Fruit fly (Drosophila melanogaster) whole organism, embryonic: Measurements from ENCODE around the gene MRG15.

Experiments used
- ATbp ChIP-seq: fragments of 200-800 bp; sonication (Bioruptor generic); optimal IDR thresholded peaks from 2 replicates; lab custom pipeline; 2017; ENCODE audit warnings: missing biosample characterization, mild to moderate bottlenecking, missing genetic modification characterization, missing genetic modification reagents
- Blimp-1 ChIP-seq: fragments of 200-800 bp; sonication (Bioruptor generic); optimal IDR thresholded peaks from 3 replicates; lab custom pipeline; 2018; ENCODE audit warnings: missing biosample characterization, missing genetic modification characterization, mild to moderate bottlenecking, moderate library complexity, missing genetic modification reagents
- CG10147 ChIP-seq: fragments of 200-800 bp; sonication (Bioruptor generic); optimal IDR thresholded peaks from 2 replicates; lab custom pipeline; 2019; ENCODE audit warnings: missing biosample characterization, mild to moderate bottlenecking, missing genetic modification characterization, moderate library complexity
- CG10366 ChIP-seq: fragments of 200-800 bp; sonication (Bioruptor generic); IDR thresholded peaks from 2 replicates; pipeline ENCODE4 v1.3.6; 2022; ENCODE audit warnings: missing biosample characterization, missing genetic modification characterization
- CG11560 ChIP-seq: fragments of 200-800 bp; sonication (Bioruptor generic); IDR thresholded peaks from 3 replicates; pipeline ENCODE4 v1.3.6; 2022; ENCODE audit warnings: missing biosample characterization, missing genetic modification characterization
- CG12155 ChIP-seq: fragments of 200-800 bp; sonication (Bioruptor generic); optimal IDR thresholded peaks from 3 replicates; lab custom pipeline; 2016; ENCODE audit warnings: missing biosample characterization, missing genetic modification characterization
- CG12391 ChIP-seq: fragments of 200-800 bp; sonication (Bioruptor generic); optimal IDR thresholded peaks from 3 replicates; lab custom pipeline; 2018; ENCODE audit warnings: missing biosample characterization, mild to moderate bottlenecking, missing genetic modification characterization, moderate library complexity
- CG13296 ChIP-seq: fragments of 200-800 bp; sonication (Bioruptor generic); optimal IDR thresholded peaks from 3 replicates; lab custom pipeline; 2018; ENCODE audit warnings: missing biosample characterization, mild to moderate bottlenecking, missing genetic modification characterization
- CG13775 ChIP-seq: fragments of 200-800 bp; sonication (Bioruptor generic); optimal IDR thresholded peaks from 3 replicates; lab custom pipeline; 2017; ENCODE audit warnings: missing biosample characterization, mild to moderate bottlenecking, missing genetic modification characterization
- CG14965 ChIP-seq: fragments of 200-800 bp; sonication (Bioruptor generic); optimal IDR thresholded peaks from 2 replicates; lab custom pipeline; 2016; ENCODE audit warnings: missing biosample characterization, missing genetic modification characterization, borderline replicate concordance
- CG15073 ChIP-seq: fragments of 200-800 bp; sonication (Bioruptor generic); optimal IDR thresholded peaks from 2 replicates; lab custom pipeline; 2016; ENCODE audit warnings: missing biosample characterization, missing genetic modification characterization
- CG17568 ChIP-seq: fragments of 200-800 bp; sonication (Bioruptor generic); optimal IDR thresholded peaks from 2 replicates; lab custom pipeline; 2018; ENCODE audit warnings: missing biosample characterization, mild to moderate bottlenecking, missing genetic modification characterization, moderate library complexity
- CG2199 ChIP-seq: fragments of 200-800 bp; sonication (Bioruptor generic); IDR thresholded peaks from 3 replicates; pipeline ENCODE4 v1.3.6; 2022; ENCODE audit warnings: missing biosample characterization, missing genetic modification characterization
- CG30431 ChIP-seq: fragments of 200-800 bp; sonication (Bioruptor generic); optimal IDR thresholded peaks from 2 replicates; lab custom pipeline; 2017; ENCODE audit warnings: missing biosample characterization, missing genetic modification characterization
- CG31388 ChIP-seq: fragments of 200-800 bp; sonication (Bioruptor generic); optimal IDR thresholded peaks from 2 replicates; lab custom pipeline; 2016; ENCODE audit warnings: missing biosample characterization, missing genetic modification characterization
- CG4820 ChIP-seq: fragments of 200-800 bp; sonication (Bioruptor generic); optimal IDR thresholded peaks from 3 replicates; lab custom pipeline; 2016; ENCODE audit warnings: missing biosample characterization, missing genetic modification characterization
- CG6683 ChIP-seq: fragments of 200-800 bp; sonication (Bioruptor generic); optimal IDR thresholded peaks from 2 replicates; lab custom pipeline; 2017; ENCODE audit warnings: missing biosample characterization, mild to moderate bottlenecking, missing genetic modification characterization, missing genetic modification reagents
- CG6791 ChIP-seq: fragments of 200-800 bp; sonication (Bioruptor generic); IDR thresholded peaks from 3 replicates; pipeline ENCODE4 v1.3.6; 2022; ENCODE audit warnings: missing biosample characterization, missing genetic modification characterization; ENCODE audit not compliant: partially characterized antibody
- CG7271 ChIP-seq: fragments of 200-800 bp; sonication (Bioruptor generic); optimal IDR thresholded peaks from 2 replicates; lab custom pipeline; 2018; ENCODE audit warnings: missing biosample characterization, mild to moderate bottlenecking, missing genetic modification characterization, moderate library complexity
- CG7357 ChIP-seq: fragments of 200-800 bp; sonication (Bioruptor generic); IDR thresholded peaks from 3 replicates; pipeline ENCODE4 v1.3.6; 2022; ENCODE audit warnings: missing biosample characterization, missing genetic modification characterization
- CTCF ChIP-seq: fragments of 200-800 bp; sonication (Bioruptor generic); optimal IDR thresholded peaks from 2 replicates; lab custom pipeline; 2017; ENCODE audit warnings: missing biosample characterization, mild to moderate bottlenecking, missing genetic modification characterization, moderate library complexity
- D19B ChIP-seq: fragments of 200-800 bp; sonication (Bioruptor generic); optimal IDR thresholded peaks from 2 replicates; lab custom pipeline; 2017; ENCODE audit warnings: missing biosample characterization, mild to moderate bottlenecking, missing genetic modification characterization
- Gsc ChIP-seq: fragments of 200-800 bp; sonication (Bioruptor generic); IDR thresholded peaks from 2 replicates; pipeline ENCODE4 v1.3.6; 2022; ENCODE audit warnings: missing biosample characterization, missing genetic modification characterization
- HmgD ChIP-seq: fragments of 200-800 bp; sonication (Bioruptor generic); optimal IDR thresholded peaks from 3 replicates; lab custom pipeline; 2016; ENCODE audit warnings: missing biosample characterization, missing genetic modification characterization
- Hsf ChIP-seq: fragments of 200-800 bp; sonication (Bioruptor generic); optimal IDR thresholded peaks from 3 replicates; lab custom pipeline; 2016; ENCODE audit warnings: missing biosample characterization, missing genetic modification characterization
- Myb ChIP-seq: fragments of 200-800 bp; sonication (Bioruptor generic); optimal IDR thresholded peaks from 2 replicates; lab custom pipeline; 2016; ENCODE audit warnings: missing biosample characterization, missing genetic modification characterization
- NC2β ChIP-seq: fragments of 200-800 bp; sonication (Bioruptor generic); optimal IDR thresholded peaks from 2 replicates; lab custom pipeline; 2016; ENCODE audit warnings: missing biosample characterization, missing genetic modification characterization
- Nf-YB ChIP-seq: fragments of 200-800 bp; sonication (Bioruptor generic); optimal IDR thresholded peaks from 3 replicates; lab custom pipeline; 2019; ENCODE audit warnings: missing biosample characterization, mild to moderate bottlenecking, missing genetic modification characterization, moderate library complexity
- Six4 ChIP-seq: fragments of 200-800 bp; sonication (Bioruptor generic); optimal IDR thresholded peaks from 2 replicates; lab custom pipeline; 2016; ENCODE audit warnings: missing biosample characterization, missing genetic modification characterization
- Sox100B ChIP-seq: fragments of 200-800 bp; sonication (Bioruptor generic); optimal IDR thresholded peaks from 3 replicates; lab custom pipeline; 2018; ENCODE audit warnings: missing biosample characterization, mild to moderate bottlenecking, missing genetic modification characterization
- TFAM ChIP-seq: fragments of 200-800 bp; sonication (Bioruptor generic); optimal IDR thresholded peaks from 2 replicates; lab custom pipeline; 2017; ENCODE audit warnings: missing biosample characterization, missing genetic modification characterization, inconsistent platforms
- Taf1 ChIP-seq: fragments of 200-800 bp; sonication (Bioruptor generic); IDR thresholded peaks from 2 replicates; pipeline ENCODE4 v1.3.6; 2022; ENCODE audit warnings: missing biosample characterization, missing genetic modification characterization
- Trl ChIP-seq, 3 experiments: fragments of >200 bp in 2 of 3; fragments of 200-800 bp in 1 of 3; sonication (Bioruptor generic) in 1 of 3; optimal IDR thresholded peaks; 2 replicates in 1 of 3; 3 replicates in 2 of 3; lab custom pipeline; 2016 to 2017; ENCODE audit warnings: missing biosample characterization in 1 of 3, missing genetic modification characterization in 1 of 3
- Xrp1 ChIP-seq: fragments of 200-800 bp; sonication (Bioruptor generic); IDR thresholded peaks from 2 replicates; pipeline ENCODE4 v1.3.6; 2022; ENCODE audit warnings: missing biosample characterization, missing genetic modification characterization
- bowl ChIP-seq: fragments of 200-800 bp; sonication (Bioruptor generic); IDR thresholded peaks from 2 replicates; pipeline ENCODE4 v1.3.6; 2022; ENCODE audit warnings: missing biosample characterization, missing genetic modification characterization
- crc ChIP-seq: fragments of 200-800 bp; sonication (Bioruptor generic); optimal IDR thresholded peaks from 2 replicates; lab custom pipeline; 2016; ENCODE audit warnings: missing biosample characterization, missing genetic modification characterization
- croc ChIP-seq: fragments of 200-800 bp; sonication (Bioruptor generic); conservative IDR thresholded peaks from 3 replicates; pipeline ENCODE4 v1.3.6; 2022; ENCODE audit warnings: missing biosample characterization, missing genetic modification characterization
- dm ChIP-seq: fragments of 200-800 bp; sonication (Bioruptor generic); optimal IDR thresholded peaks from 3 replicates; lab custom pipeline; 2016; ENCODE audit warnings: missing biosample characterization, missing genetic modification characterization
- dmrt11E ChIP-seq: fragments of 200-800 bp; sonication (Bioruptor generic); optimal IDR thresholded peaks from 3 replicates; lab custom pipeline; 2018; ENCODE audit warnings: missing biosample characterization, mild to moderate bottlenecking, missing genetic modification characterization, moderate library complexity
- fu2 ChIP-seq: fragments of 200-800 bp; sonication (Bioruptor generic); optimal IDR thresholded peaks from 2 replicates; lab custom pipeline; 2016; ENCODE audit warnings: missing biosample characterization, missing genetic modification characterization
- gce ChIP-seq: fragments of 200-800 bp; sonication (Bioruptor generic); IDR thresholded peaks from 3 replicates; pipeline ENCODE4 v1.3.6; 2022; ENCODE audit warnings: missing biosample characterization, missing genetic modification characterization
- insv ChIP-seq, 2 experiments: fragments of 200-800 bp; sonication (Bioruptor generic); optimal IDR thresholded peaks; 3 replicates each; lab custom pipeline; 2016 to 2018; ENCODE audit warnings: missing biosample characterization in 2 of 2, missing genetic modification characterization in 2 of 2
- maf-S ChIP-seq: fragments of 200-800 bp; sonication (Bioruptor generic); optimal IDR thresholded peaks from 2 replicates; lab custom pipeline; 2016; ENCODE audit warnings: missing biosample characterization, missing genetic modification characterization
- nerfin-2 ChIP-seq: fragments of 200-800 bp; sonication (Bioruptor generic); IDR thresholded peaks from 2 replicates; pipeline ENCODE4 v1.3.6; 2022; ENCODE audit warnings: missing biosample characterization, missing genetic modification characterization; ENCODE audit not compliant: partially characterized antibody
- otp ChIP-seq: fragments of 200-800 bp; sonication (Bioruptor generic); IDR thresholded peaks from 3 replicates; pipeline ENCODE4, ENCODE4 v1.3.6; 2022; ENCODE audit warnings: missing biosample characterization, missing genetic modification characterization
- pros ChIP-seq: fragments of 200-800 bp; sonication (Bioruptor generic); optimal IDR thresholded peaks from 3 replicates; lab custom pipeline; 2019; ENCODE audit warnings: missing biosample characterization, mild to moderate bottlenecking, missing genetic modification characterization, moderate library complexity
- pum ChIP-seq: fragments of 200-800 bp; sonication (Bioruptor generic); optimal IDR thresholded peaks from 2 replicates; lab custom pipeline; 2016; ENCODE audit warnings: missing biosample characterization, missing genetic modification characterization
- repo ChIP-seq: fragments of 200-800 bp; sonication (Bioruptor generic); optimal IDR thresholded peaks from 2 replicates; lab custom pipeline; 2016; ENCODE audit warnings: missing biosample characterization, missing genetic modification characterization
- slp2 ChIP-seq: fragments of 200-800 bp; sonication (Bioruptor generic); optimal IDR thresholded peaks from 2 replicates; lab custom pipeline; 2016; ENCODE audit warnings: missing biosample characterization, missing genetic modification characterization

MRG15 gene

dm6 chr3R:15242186-15243045 lies 35.5 kb downstream of the MRG15 start, which contains the start of the genes tefu and Hsc70-4:
Gene tefu (minus strand): TSS chr3R:15242236.
Gene Hsc70-4 (plus strand): TSS chr3R:15242687.
- TF ChIP-seq pros (GFP tag; lab: Kevin White, UChicago), result no peak
- peak; percentile 72 for TF ChIP-seq CG12155
- peak; percentile 70 for TF ChIP-seq Xrp1 (GFP tag; lab: Robert Waterston, UW)
- peak; percentile 49; the same call in 2 of the 3 replicates for TF ChIP-seq croc (GFP tag; lab: Robert Waterston, UW)
- peak; percentile 38; the same call in 1 of the 3 replicates for TF ChIP-seq CG6791
- TF ChIP-seq Gsc (GFP tag; lab: Robert Waterston, UW), result peak; percentile 42; the same call in 1 of the 2 replicates
- no peak for TF ChIP-seq Blimp-1 (GFP tag; lab: Kevin White, UChicago)
- TF ChIP-seq CG15073 (GFP tag; lab: Kevin White, UChicago), result no peak
- TF ChIP-seq CG31388 (GFP tag; lab: Kevin White, UChicago), result no peak
- TF ChIP-seq slp2 (GFP tag; lab: Kevin White, UChicago), result peak; percentile 62
- peak; percentile 48 for TF ChIP-seq fu2 (GFP tag; lab: Kevin White, UChicago)
- no peak for TF ChIP-seq bowl (GFP tag; lab: Robert Waterston, UW)
- no peak for TF ChIP-seq CG14965 (GFP tag; lab: Kevin White, UChicago)
- peak; percentile 27; the same call in 1 of the 3 replicates for TF ChIP-seq CG11560
- TF ChIP-seq CG12391 (tag; lab: Kevin White, UChicago), result peak; percentile 86
- TF ChIP-seq Nf-YB (GFP tag; lab: Kevin White, UChicago), result no peak
- peak; percentile 42 for TF ChIP-seq D19B (GFP tag; lab: Kevin White, UChicago)
- no peak for TF ChIP-seq CG10147 (GFP tag; lab: Kevin White, UChicago)
- TF ChIP-seq Trl (optimal IDR thresholded peaks at IDR 0.05; lab: Kevin White, UChicago), result no peak
- peak; percentile 47 for TF ChIP-seq Trl (GFP tag; optimal IDR thresholded peaks at IDR 0.05; lab: Kevin White, UChicago)
- TF ChIP-seq maf-S (GFP tag; lab: Kevin White, UChicago), result peak; percentile 76
- no peak for TF ChIP-seq nerfin-2 (GFP tag; lab: Robert Waterston, UW)
- no peak for TF ChIP-seq CG6683
- TF ChIP-seq TFAM (GFP tag; lab: Kevin White, UChicago), result no peak
- TF ChIP-seq crc, result peak; percentile 8
- peak; percentile 50 for TF ChIP-seq Myb (GFP tag; lab: Kevin White, UChicago)
- peak; percentile 31 for TF ChIP-seq ATbp (GFP tag; lab: Kevin White, UChicago)
- peak; percentile 99 for TF ChIP-seq CG7357 (GFP tag; lab: Robert Waterston, UW)
- peak; percentile 58 for TF ChIP-seq CG13296
- peak; percentile 81 for TF ChIP-seq CG13775
- TF ChIP-seq CG17568 (GFP tag; lab: Kevin White, UChicago), result no peak
- TF ChIP-seq insv (GFP tag; optimal IDR thresholded peaks at IDR 0.05; lab: Kevin White, UChicago), result peak in 1 of 2 experiments; percentile 30
- peak; percentile 61 for TF ChIP-seq dm (GFP tag; lab: Kevin White, UChicago)
- TF ChIP-seq CTCF (GFP tag; lab: Kevin White, UChicago), result no peak
- TF ChIP-seq CG30431, result peak; percentile 80
- TF ChIP-seq pum (GFP tag; lab: Kevin White, UChicago), result peak; percentile 69
- peak; percentile 69 for TF ChIP-seq NC2β
- TF ChIP-seq Six4 (GFP tag; lab: Kevin White, UChicago), result peak; percentile 44
- TF ChIP-seq CG2199 (GFP tag; lab: Robert Waterston, UW), result peak; percentile 64; the same call in 2 of the 3 replicates
- TF ChIP-seq CG7271 (tag; lab: Kevin White, UChicago), result peak; percentile 59
- no peak for TF ChIP-seq repo (GFP tag; lab: Kevin White, UChicago)
- peak; percentile 50; the same call in 1 of the 3 replicates for TF ChIP-seq gce (GFP tag; lab: Robert Waterston, UW)
- peak; percentile 78 for TF ChIP-seq Hsf
- peak; percentile 74 for TF ChIP-seq CG10366 (GFP tag; lab: Robert Waterston, UW)
- TF ChIP-seq otp (GFP tag; lab: Robert Waterston, UW), result peak; percentile 68; the same call in 1 of the 3 replicates
- TF ChIP-seq Taf1, result no peak; the same call in 1 of the 2 replicates
- peak; percentile 18 for TF ChIP-seq Sox100B (GFP tag; lab: Kevin White, UChicago)
- peak; percentile 34 for TF ChIP-seq HmgD (GFP tag; lab: Kevin White, UChicago)
- TF ChIP-seq dmrt11E (tag; lab: Kevin White, UChicago), result peak; percentile 73
- TF ChIP-seq CG4820 (GFP tag; lab: Kevin White, UChicago), result peak; percentile 72
